Worm (Caenorhabditis elegans) whole organism, late embryonic: ENCODE data around the gene bre-1.

ENCODE experiments used
- F13H6.1 ChIP-seq: sonication (generic microtip); optimal IDR thresholded peaks from 2 replicates; lab custom pipeline; 2016; ENCODE audit warnings: missing genetic modification characterization, missing compliant biosample characterization
- ceh-19 ChIP-seq: fragments of 200-800 bp; sonication (Bioruptor generic); optimal IDR thresholded peaks from 2 replicates; lab custom pipeline; 2018; ENCODE audit warnings: mild to moderate bottlenecking, missing genetic modification characterization, missing compliant biosample characterization
- ceh-22 ChIP-seq: sonication (generic microtip); optimal IDR thresholded peaks from 2 replicates; lab custom pipeline; 2017; ENCODE audit warnings: missing biosample characterization, missing genetic modification characterization
- dmd-4 ChIP-seq: sonication (generic microtip); optimal IDR thresholded peaks from 2 replicates; lab custom pipeline; 2016; ENCODE audit warnings: borderline replicate concordance, missing genetic modification characterization, missing compliant biosample characterization
- elt-4 ChIP-seq: sonication (generic microtip); optimal IDR thresholded peaks from 2 replicates; lab custom pipeline; 2016; ENCODE audit warnings: missing genetic modification characterization, missing compliant biosample characterization
- fkh-10 ChIP-seq: fragments of 150-350 bp; optimal IDR thresholded peaks from 2 replicates; lab custom pipeline; 2014; ENCODE audit warnings: missing biosample characterization, missing genetic modification reagents, missing genetic modification characterization
- pag-3 ChIP-seq: sonication (generic microtip); optimal IDR thresholded peaks from 2 replicates; lab custom pipeline; 2016; ENCODE audit warnings: missing compliant biosample characterization, missing genetic modification characterization, borderline replicate concordance
- pha-2 ChIP-seq: sonication (generic microtip); optimal IDR thresholded peaks from 2 replicates; lab custom pipeline; 2017; ENCODE audit warnings: mild to moderate bottlenecking, missing genetic modification characterization, missing compliant biosample characterization
- rnt-1 ChIP-seq: sonication (generic microtip); optimal IDR thresholded peaks from 2 replicates; lab custom pipeline; 2016; ENCODE audit warnings: missing genetic modification characterization, missing compliant biosample characterization
- ztf-16 ChIP-seq: sonication (generic microtip); optimal IDR thresholded peaks from 2 replicates; lab custom pipeline; 2017; ENCODE audit warnings: missing genetic modification characterization, missing compliant biosample characterization

- TF ChIP-seq elt-4 (tag; lab: Kevin White, UChicago) = no peak
- TF ChIP-seq ztf-16 = no peak
- no peak for TF ChIP-seq fkh-10 (GFP tag; lab: Kevin White, UChicago)
- no peak for TF ChIP-seq F13H6.1 (tag; lab: Kevin White, UChicago)
- no peak for TF ChIP-seq dmd-4 (tag; lab: Kevin White, UChicago)
- TF ChIP-seq ceh-22 = no peak
- no peak for TF ChIP-seq rnt-1 (tag; lab: Kevin White, UChicago)
- TF ChIP-seq pha-2 (tag; lab: Kevin White, UChicago) = no peak
- TF ChIP-seq ceh-19 (GFP tag; lab: Kevin White, UChicago) = no peak
- TF ChIP-seq pag-3 = no peak
Measured at ce11 chrIV:8967990-8968389, 19.1 kb upstream of the bre-1 start, which contains the start of gene suex-2.
